Worm (Caenorhabditis elegans) whole organism, L4 larva: ENCODE data around the gene tgt-1.

ENCODE experiments used
- F44E2.7 ChIP-seq: fragments of 200-800 bp; sonication (Bioruptor generic); IDR thresholded peaks from 2 replicates; pipeline ENCODE4 v2.1.2; 2022; ENCODE audit warnings: missing genetic modification characterization, missing compliant biosample characterization
- F49E8.2 ChIP-seq: sonication (generic microtip); optimal IDR thresholded peaks from 2 replicates; lab custom pipeline; 2016; ENCODE audit warnings: missing compliant biosample characterization, mild to moderate bottlenecking, missing genetic modification characterization, borderline replicate concordance
- Y105C5A.15 ChIP-seq: fragments of 200-800 bp; sonication (Bioruptor generic); IDR thresholded peaks from 2 replicates; pipeline ENCODE4 v1.3.6; 2022; ENCODE audit warnings: missing genetic modification characterization, missing compliant biosample characterization
- ZK337.2 ChIP-seq: fragments of 200-800 bp; sonication (Bioruptor generic); IDR thresholded peaks from 2 replicates; pipeline ENCODE4 v1.3.6; 2022; ENCODE audit warnings: missing genetic modification reagents, missing genetic modification characterization, missing compliant biosample characterization
- ZK546.5 ChIP-seq, 2 experiments: sonication (generic microtip); optimal IDR thresholded peaks; 2 replicates each; lab custom pipeline; 2017; ENCODE audit warnings: missing biosample characterization in 2 of 2, missing genetic modification characterization in 2 of 2
- aha-1 ChIP-seq: fragments of 150-350 bp; peaks from one replicate; lab custom pipeline; 2014; ENCODE audit warnings: missing biosample characterization, missing genetic modification characterization
- ama-1 ChIP-seq: fragments of 150-350 bp; optimal IDR thresholded peaks from 2 replicates; lab custom pipeline; 2014; ENCODE audit warnings: inconsistent platforms, mixed read lengths
- arid-1 ChIP-seq: fragments of 200-800 bp; sonication (Bioruptor generic); conservative IDR thresholded peaks from 2 replicates; pipeline ENCODE4 v1.3.6; 2022; ENCODE audit warnings: missing genetic modification reagents, missing genetic modification characterization, missing compliant biosample characterization
- ceh-20 ChIP-seq: fragments of 200-800 bp; sonication (Bioruptor generic); IDR thresholded peaks from 2 replicates; pipeline ENCODE4 v1.3.6; 2022; ENCODE audit warnings: missing genetic modification reagents, missing genetic modification characterization, missing compliant biosample characterization
- ceh-32 ChIP-seq: sonication (generic microtip); optimal IDR thresholded peaks from 2 replicates; lab custom pipeline; 2016; ENCODE audit warnings: mild to moderate bottlenecking, missing genetic modification characterization, missing compliant biosample characterization; ENCODE audit not compliant: poor library complexity
- ceh-44 ChIP-seq: fragments of 200-800 bp; sonication (Bioruptor generic); IDR thresholded peaks from 2 replicates; pipeline ENCODE4 v1.3.6; 2022; ENCODE audit warnings: missing genetic modification reagents, missing genetic modification characterization, missing compliant biosample characterization
- ces-1 ChIP-seq: fragments of 150-350 bp; sonication (generic microtip); optimal IDR thresholded peaks from 4 replicates; lab custom pipeline; 2014; ENCODE audit warnings: missing biosample characterization, missing genetic modification reagents, missing genetic modification characterization
- dmd-6 ChIP-seq: fragments of 200-800 bp; sonication (Bioruptor generic); IDR thresholded peaks from 2 replicates; pipeline ENCODE4 v1.3.6; 2022; ENCODE audit warnings: missing genetic modification reagents, missing genetic modification characterization, missing compliant biosample characterization
- dmd-8 ChIP-seq: fragments of 200-800 bp; sonication (Bioruptor generic); IDR thresholded peaks from 2 replicates; pipeline ENCODE4 v1.3.6; 2022; ENCODE audit warnings: missing genetic modification characterization, missing compliant biosample characterization
- duxl-1 ChIP-seq: sonication (generic microtip); optimal IDR thresholded peaks from 2 replicates; lab custom pipeline; 2016; ENCODE audit warnings: mild to moderate bottlenecking, missing genetic modification characterization, moderate library complexity, missing compliant biosample characterization; ENCODE audit not compliant: poor library complexity
- egl-27 ChIP-seq: sonication (generic microtip); optimal IDR thresholded peaks from 3 replicates; lab custom pipeline; 2017; ENCODE audit warnings: missing biosample characterization, missing genetic modification reagents, missing genetic modification characterization
- fkh-10 ChIP-seq: fragments of 150-350 bp; optimal IDR thresholded peaks from 2 replicates; lab custom pipeline; 2014; ENCODE audit warnings: missing biosample characterization, missing genetic modification reagents, missing genetic modification characterization
- hlh-30 ChIP-seq: sonication (generic microtip); optimal IDR thresholded peaks from 2 replicates; lab custom pipeline; 2017; ENCODE audit warnings: antibody characterized with exemption, mild to moderate bottlenecking, missing genetic modification characterization, missing compliant biosample characterization; ENCODE audit not compliant: insufficient read depth
- lim-7 ChIP-seq: fragments of 200-800 bp; sonication (Bioruptor generic); IDR thresholded peaks from 2 replicates; pipeline ENCODE4 v1.3.6; 2022; ENCODE audit warnings: missing genetic modification characterization, missing compliant biosample characterization
- lin-1 ChIP-seq: fragments of 200-800 bp; sonication (Bioruptor generic); IDR thresholded peaks from 2 replicates; pipeline ENCODE4 v1.3.6; 2022; ENCODE audit warnings: missing genetic modification reagents, missing genetic modification characterization, missing compliant biosample characterization
- lin-29 ChIP-seq: fragments of 200-800 bp; sonication (Bioruptor generic); IDR thresholded peaks from 2 replicates; pipeline ENCODE4 v1.3.6; 2022; ENCODE audit warnings: missing genetic modification reagents, missing genetic modification characterization, missing compliant biosample characterization
- lin-38 ChIP-seq: fragments of 200-800 bp; sonication (Bioruptor generic); IDR thresholded peaks from 2 replicates; pipeline ENCODE4 v1.3.6; 2022; ENCODE audit warnings: missing genetic modification reagents, missing genetic modification characterization, missing compliant biosample characterization
- lin-39 ChIP-seq: fragments of 150-350 bp; optimal IDR thresholded peaks from 2 replicates; lab custom pipeline; 2014; ENCODE audit warnings: missing biosample characterization, missing genetic modification reagents, missing genetic modification characterization
- madf-9 ChIP-seq: fragments of 200-800 bp; sonication (Bioruptor generic); conservative IDR thresholded peaks from 2 replicates; pipeline ENCODE4 v1.3.6; 2022; ENCODE audit warnings: missing genetic modification reagents, missing genetic modification characterization, missing compliant biosample characterization
- mdl-1 ChIP-seq, 2 experiments: fragments of 150-350 bp in 1 of 2; sonication (generic microtip) in 1 of 2; optimal IDR thresholded peaks; 2 replicates each; lab custom pipeline; 2014 to 2017; ENCODE audit warnings: missing biosample characterization in 2 of 2, missing genetic modification characterization in 2 of 2
- mes-2 ChIP-seq: sonication (generic microtip); optimal IDR thresholded peaks from 2 replicates; lab custom pipeline; 2016; ENCODE audit warnings: missing genotype, mild to moderate bottlenecking, missing genetic modification characterization, missing compliant biosample characterization; ENCODE audit not compliant: poor library complexity, severe bottlenecking
- nhr-102 ChIP-seq: sonication (generic microtip); optimal IDR thresholded peaks from 2 replicates; lab custom pipeline; 2016; ENCODE audit warnings: mild to moderate bottlenecking, missing genetic modification characterization, moderate library complexity, missing compliant biosample characterization
- nhr-41 ChIP-seq: fragments of 200-800 bp; sonication (Bioruptor generic); IDR thresholded peaks from 2 replicates; pipeline ENCODE4 v1.3.6; 2022; ENCODE audit warnings: missing genetic modification reagents, missing genetic modification characterization, missing compliant biosample characterization
- nhr-48 ChIP-seq: sonication (generic microtip); optimal IDR thresholded peaks from 2 replicates; lab custom pipeline; 2016; ENCODE audit warnings: mild to moderate bottlenecking, missing genetic modification characterization, missing compliant biosample characterization
- nhr-76 ChIP-seq: fragments of 150-350 bp; optimal IDR thresholded peaks from 2 replicates; lab custom pipeline; 2014; ENCODE audit warnings: missing biosample characterization, missing genetic modification characterization
- pha-4 ChIP-seq, 2 experiments: fragments of 150-350 bp in 1 of 2; fragments of 200-800 bp in 1 of 2; sonication (Bioruptor generic) in 1 of 2; IDR thresholded peaks in 1 of 2; optimal IDR thresholded peaks in 1 of 2; 2 replicates each; pipeline versions ENCODE4 v1.3.6 to Lab custom; 2014 to 2022; ENCODE audit warnings: missing genetic modification characterization in 2 of 2, missing genetic modification reagents in 2 of 2, missing biosample characterization in 1 of 2, missing compliant biosample characterization in 1 of 2
- php-3 ChIP-seq: fragments of 200-800 bp; sonication (Bioruptor generic); IDR thresholded peaks from 2 replicates; pipeline ENCODE4 v1.3.6; 2022; ENCODE audit warnings: missing genetic modification reagents, missing genetic modification characterization, missing compliant biosample characterization
- pqm-1 ChIP-seq: sonication (generic microtip); optimal IDR thresholded peaks from 2 replicates; lab custom pipeline; 2017; ENCODE audit warnings: missing biosample characterization, missing genetic modification characterization
- sdz-12 ChIP-seq: fragments of 200-800 bp; sonication (Bioruptor generic); optimal IDR thresholded peaks from 2 replicates; lab custom pipeline; 2018; ENCODE audit warnings: mild to moderate bottlenecking, missing genetic modification characterization, missing compliant biosample characterization
- snpc-1.2 ChIP-seq: fragments of 200-800 bp; sonication (Bioruptor generic); IDR thresholded peaks from 2 replicates; pipeline ENCODE4 v1.3.6; 2022; ENCODE audit warnings: missing genetic modification reagents, missing genetic modification characterization, missing compliant biosample characterization
- unc-62 ChIP-seq, 3 experiments: fragments of 150-350 bp in 1 of 3; sonication (generic microtip); optimal IDR thresholded peaks in 2 of 3; peaks in 1 of 3; 1 replicate in 1 of 3; 2 replicates in 2 of 3; lab custom pipeline; 2014 to 2017; ENCODE audit warnings: missing biosample characterization in 3 of 3, missing genetic modification characterization in 3 of 3, missing genetic modification reagents in 3 of 3, missing genotype in 1 of 3
- vab-7 ChIP-seq: fragments of 200-800 bp; sonication (Bioruptor generic); IDR thresholded peaks from 2 replicates; pipeline ENCODE4 v1.3.6; 2022; ENCODE audit warnings: missing genetic modification reagents, missing genetic modification characterization, missing compliant biosample characterization
- zfp-2 ChIP-seq: sonication (generic microtip); optimal IDR thresholded peaks from 2 replicates; lab custom pipeline; 2016; ENCODE audit warnings: mild to moderate bottlenecking, missing genetic modification characterization, missing compliant biosample characterization
- zip-2 ChIP-seq: fragments of 150-350 bp; optimal IDR thresholded peaks from 2 replicates; lab custom pipeline; 2014; ENCODE audit warnings: missing biosample characterization, missing genetic modification characterization
- ztf-11 ChIP-seq: fragments of 150-350 bp; optimal IDR thresholded peaks from 2 replicates; lab custom pipeline; 2014; ENCODE audit warnings: missing biosample characterization, missing genetic modification characterization

tgt-1 gene

ce11 chrIV:12005090-12005770 lies 45.6 kb upstream of the tgt-1 start:
- TF ChIP-seq unc-62 (GFP tag; optimal IDR thresholded peaks at IDR 0.05 in 1 of 2; lab: Kevin White, UChicago) = peak in 1 of 2 experiments; percentile 90
- no peak for TF ChIP-seq unc-62 (tag; optimal IDR thresholded peaks at IDR 0.05; lab: Kevin White, UChicago)
- no peak for TF ChIP-seq lim-7
- peak; percentile 54 for TF ChIP-seq hlh-30
- TF ChIP-seq arid-1 (GFP tag; lab: Robert Waterston, UW) = 0 out of 2 replicates have a peak, but pooled peaks have one; percentile 29
- no peak for TF ChIP-seq lin-1 (GFP tag; lab: Robert Waterston, UW)
- no peak for TF ChIP-seq mes-2 (tag; lab: Kevin White, UChicago)
- TF ChIP-seq egl-27 (tag; lab: Kevin White, UChicago) = no peak
- TF ChIP-seq lin-29 (GFP tag; lab: Robert Waterston, UW) = no peak
- TF ChIP-seq F49E8.2 (tag; lab: Kevin White, UChicago) = peak; percentile 11
- no peak for TF ChIP-seq madf-9
- no peak for TF ChIP-seq ztf-11 (tag; lab: Kevin White, UChicago)
- TF ChIP-seq pha-4 (GFP tag; IDR thresholded peaks at IDR 0.05; lab: Robert Waterston, UW) = peak; percentile 32; the same call in 1 of the 2 replicates
- no peak for TF ChIP-seq pha-4 (tag; optimal IDR thresholded peaks at IDR 0.05; lab: Kevin White, UChicago)
- no peak for TF ChIP-seq nhr-76 (tag; lab: Kevin White, UChicago)
- 0 out of 2 replicates have a peak, but pooled peaks have one; percentile 13 for TF ChIP-seq dmd-8 (GFP tag; lab: Robert Waterston, UW)
- no peak for TF ChIP-seq ceh-32
- TF ChIP-seq nhr-48 (tag; lab: Kevin White, UChicago) = peak; percentile 39
- TF ChIP-seq aha-1 = no peak
- no peak for TF ChIP-seq ama-1 (lab: Kevin White, UChicago)
- peak; percentile 32; the same call in 1 of the 2 replicates for TF ChIP-seq dmd-6 (GFP tag; lab: Robert Waterston, UW)
- TF ChIP-seq F44E2.7 (GFP tag; lab: Robert Waterston, UW) = no peak
- peak; percentile 66; the same call in 1 of the 2 replicates for TF ChIP-seq snpc-1.2 (GFP tag; lab: Robert Waterston, UW)
- peak; percentile 34 for TF ChIP-seq duxl-1 (tag; lab: Kevin White, UChicago)
- TF ChIP-seq ceh-44 (GFP tag; lab: Robert Waterston, UW) = 0 out of 2 replicates have a peak, but pooled peaks have one; percentile 34
- no peak for TF ChIP-seq ceh-20 (GFP tag; lab: Robert Waterston, UW)
- TF ChIP-seq zfp-2 (tag; lab: Kevin White, UChicago) = no peak
- no peak for TF ChIP-seq ces-1 (GFP tag; lab: Kevin White, UChicago)

DNA sequence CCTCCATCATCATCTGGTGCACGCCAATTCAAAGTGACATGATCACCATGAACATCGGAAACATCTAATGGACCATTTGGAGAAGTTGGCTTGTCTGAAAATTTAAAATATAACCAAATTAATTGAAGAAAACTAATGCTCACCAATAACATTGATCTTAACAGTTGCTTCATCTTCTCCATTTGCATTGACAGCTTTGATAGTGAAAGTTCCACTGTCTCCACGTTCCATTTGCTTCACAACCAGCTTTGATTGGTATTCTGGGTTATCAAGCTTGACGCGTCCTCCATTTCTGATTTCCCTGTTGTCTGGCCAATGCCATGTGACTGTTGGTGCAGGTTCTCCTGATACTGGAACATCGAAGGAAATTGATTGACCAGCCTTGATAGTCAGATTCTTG lies 26.8 kb upstream of the tgt-1 start:
- TF ChIP-seq unc-62 (GFP tag; optimal IDR thresholded peaks at IDR 0.05 in 1 of 2; lab: Kevin White, UChicago) (peak in 1 of 2 experiments; percentile 84), unc-62 (tag; optimal IDR thresholded peaks at IDR 0.05; lab: Kevin White, UChicago) (no peak), aha-1 (peak; percentile 68), php-3 (GFP tag; lab: Robert Waterston, UW) (0 out of 2 replicates have a peak, but pooled peaks have one; percentile 14), lin-39 (tag; lab: Kevin White, UChicago) (no peak)

DNA sequence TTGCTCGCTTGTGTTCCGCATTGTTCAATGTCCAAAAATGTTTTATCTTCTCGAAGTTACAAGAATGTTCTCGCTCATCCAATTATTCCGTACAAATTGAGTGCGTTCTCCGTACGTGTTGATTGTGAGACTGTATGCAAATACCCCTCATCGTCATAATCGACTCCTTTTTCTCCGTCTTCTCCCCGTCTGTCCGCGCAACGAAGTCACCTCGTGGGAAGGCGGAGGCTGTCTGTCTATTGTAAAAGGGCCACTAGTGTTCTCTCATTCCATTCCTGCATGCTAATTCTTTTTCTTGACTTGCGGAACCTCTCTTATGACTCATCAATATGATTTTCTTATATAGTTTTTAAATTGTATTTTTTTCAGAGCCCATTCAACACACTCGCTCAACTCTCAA lies 10.6 kb upstream of the tgt-1 start, which contains the start of gene ZK829.9:
TSS of gene ZK829.9 (plus strand) at position 364 of the 400 bp plus-strand sequence.
- TF ChIP-seq Y105C5A.15 (GFP tag; lab: Robert Waterston, UW) (no peak), nhr-41 (GFP tag; lab: Robert Waterston, UW) (no peak), lin-38 (GFP tag; lab: Robert Waterston, UW) (no peak), nhr-102 (tag; lab: Kevin White, UChicago) (no peak), fkh-10 (GFP tag; lab: Kevin White, UChicago) (no peak), ZK337.2 (GFP tag; lab: Robert Waterston, UW) (no peak), ceh-32 (no peak), lin-39 (tag; lab: Kevin White, UChicago) (no peak), mdl-1 (tag; optimal IDR thresholded peaks at IDR 0.05; lab: Kevin White, UChicago) (no peak), dmd-8 (GFP tag; lab: Robert Waterston, UW) (no peak), vab-7 (GFP tag; lab: Robert Waterston, UW) (no peak), pqm-1 (tag; lab: Kevin White, UChicago) (no peak), aha-1 (no peak), zip-2 (tag; lab: Kevin White, UChicago) (no peak), sdz-12 (GFP tag; lab: Kevin White, UChicago) (no peak), ZK546.5 (tag; optimal IDR thresholded peaks at IDR 0.05; lab: Kevin White, UChicago) (no peak)
